Worm (Caenorhabditis elegans): Measurements from ENCODE around the gene Y4C6B.1.
"Not testable (repeated sequence)": the region's sequence is repeated elsewhere in the genome, so short reads cannot be mapped to it uniquely, and the experiment has no call there.

DNA sequence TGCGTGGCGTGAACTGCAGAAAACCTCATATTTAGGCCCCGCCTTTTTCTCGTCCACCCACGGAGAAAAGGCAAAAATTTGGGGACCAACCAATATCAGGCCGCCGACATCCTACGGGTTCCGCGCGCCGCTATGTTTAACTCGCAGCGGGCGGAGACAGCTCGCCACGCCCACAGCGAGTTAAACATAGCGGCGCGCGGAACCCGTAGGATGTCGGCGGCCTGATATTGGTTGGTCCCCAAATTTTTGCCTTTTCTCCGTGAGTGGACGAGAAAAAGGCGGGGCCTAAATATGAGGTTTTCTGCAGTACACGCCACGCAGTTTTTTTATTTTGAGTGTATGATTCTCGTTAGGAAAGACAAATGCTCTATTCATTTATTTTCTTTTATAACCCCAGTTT is 45.2 kb upstream of the Y4C6B.1 start:
- not testable (repeated sequence) for TF ChIP-seq ama-1 (optimal IDR thresholded peaks at IDR 0.05); nhr-102 (tag; optimal IDR thresholded peaks at IDR 0.05); lin-29 (GFP tag; IDR thresholded peaks at IDR 0.05); skn-1 (tag; optimal IDR thresholded peaks at IDR 0.05); lin-39 (tag; optimal IDR thresholded peaks at IDR 0.05); daf-19 (GFP tag; conservative IDR thresholded peaks at IDR 0.05); nhr-76 (tag; optimal IDR thresholded peaks at IDR 0.05); lsy-2 (tag; optimal IDR thresholded peaks at IDR 0.05); snpc-4 (tag; optimal IDR thresholded peaks at IDR 0.05); T20F7.1 (GFP tag; optimal IDR thresholded peaks at IDR 0.05); nhr-237 (tag; optimal IDR thresholded peaks at IDR 0.05); R02D3.7 (tag; optimal IDR thresholded peaks at IDR 0.05)
